Worm (Caenorhabditis elegans): Measurements from ENCODE around the gene H14N18.4.

The H14N18.4 gene

ce11 chrV:8936184-8936589, 7.4 kb upstream of the H14N18.4 start, which contains the start of gene unc-23 (continued):
- peak; percentile 66 for TF ChIP-seq mcd-1 (GFP tag; IDR thresholded peaks at IDR 0.05)
- TF ChIP-seq snpc-3.4 (tag; optimal IDR thresholded peaks at IDR 0.05) = no peak
- no peak for TF ChIP-seq F39B2.1 (GFP tag; IDR thresholded peaks at IDR 0.05)
- peak; percentile 54 for TF ChIP-seq lin-54 (GFP tag; optimal IDR thresholded peaks at IDR 0.05)
- no peak for TF ChIP-seq mxl-1 (tag; optimal IDR thresholded peaks at IDR 0.05)
- TF ChIP-seq unc-62 (GFP tag; optimal IDR thresholded peaks at IDR 0.05) = peak; percentile 87
- TF ChIP-seq sdz-38 (tag; optimal IDR thresholded peaks at IDR 0.05) = no peak
- TF ChIP-seq atf-7 (tag; optimal IDR thresholded peaks at IDR 0.05) = peak; percentile 87
- TF ChIP-seq B0035.1 (tag; optimal IDR thresholded peaks at IDR 0.05) = no peak
- no peak for TF ChIP-seq F57C9.4 (tag; optimal IDR thresholded peaks at IDR 0.05)
- no peak for TF ChIP-seq lag-1 (GFP tag; IDR thresholded peaks at IDR 0.05)
- no peak for TF ChIP-seq ztf-25 (GFP tag; IDR thresholded peaks at IDR 0.05)
- TF ChIP-seq nhr-80 (tag; optimal IDR thresholded peaks at IDR 0.05) = peak; percentile 76
- TF ChIP-seq ama-1 (optimal IDR thresholded peaks at IDR 0.05) = peak; percentile 54
- no peak for TF ChIP-seq ama-1 (GFP tag; optimal IDR thresholded peaks at IDR 0.05)
- TF ChIP-seq C17E4.6 (GFP tag; IDR thresholded peaks at IDR 0.05) = no peak
- no peak for TF ChIP-seq xnd-1 (tag; optimal IDR thresholded peaks at IDR 0.05)
- TF ChIP-seq zfh-2 (GFP tag; conservative IDR thresholded peaks at IDR 0.05) = peak; percentile 89

- TF ChIP-seq cebp-1 (GFP tag; IDR thresholded peaks at IDR 0.05) (no peak), cebp-1 (tag; optimal IDR thresholded peaks at IDR 0.05) (peak; percentile 15), nhr-80 (tag; optimal IDR thresholded peaks at IDR 0.05) (peak; percentile 24), ekl-4 (GFP tag; IDR thresholded peaks at IDR 0.05) (no peak), tbp1 (GFP tag; optimal IDR thresholded peaks at IDR 0.05) (no peak), ztf-26 (tag; optimal IDR thresholded peaks at IDR 0.05) (peak; percentile 18), ama-1 (optimal IDR thresholded peaks at IDR 0.05) (peak; percentile 29), ama-1 (GFP tag; optimal IDR thresholded peaks at IDR 0.05) (no peak), ccch-3 (GFP tag; optimal IDR thresholded peaks at IDR 0.05) (no peak), C06A6.2 (GFP tag; conservative IDR thresholded peaks at IDR 0.05) (0 out of 2 replicates have a peak, but pooled peaks have one; percentile 9), B0035.1 (tag; optimal IDR thresholded peaks at IDR 0.05) (no peak), attf-5 (GFP tag; optimal IDR thresholded peaks at IDR 0.05) (peak; percentile 15), lin-54 (GFP tag; optimal IDR thresholded peaks at IDR 0.05) (peak; percentile 5), lin-40 (tag; optimal IDR thresholded peaks at IDR 0.05) (peak; percentile 18), ztf-18 (tag; optimal IDR thresholded peaks at IDR 0.05) (no peak), ceh-100 (GFP tag; IDR thresholded peaks at IDR 0.05) (no peak), let-526 (GFP tag; IDR thresholded peaks at IDR 0.05) (no peak), T07F8.4 (tag; optimal IDR thresholded peaks at IDR 0.05) (no peak), Y95B8A.8 (GFP tag; IDR thresholded peaks at IDR 0.05) (no peak), bed-2 (GFP tag; IDR thresholded peaks at IDR 0.05) (no peak), lin-26 (GFP tag; IDR thresholded peaks at IDR 0.05) (no peak), attf-6 (GFP tag; IDR thresholded peaks at IDR 0.05) (0 out of 2 replicates have a peak, but pooled peaks have one; percentile 16)
Measured at ce11 chrV:8935104-8935503, 6.3 kb upstream of the H14N18.4 start.

ce11 chrV:8934264-8934663, 5.5 kb upstream of the H14N18.4 start:
- TF ChIP-seq madf-3 (GFP tag; IDR thresholded peaks at IDR 0.05) = no peak
- no peak for TF ChIP-seq nfya-2 (GFP tag; IDR thresholded peaks at IDR 0.05)
- no peak for TF ChIP-seq ceh-27 (GFP tag; optimal IDR thresholded peaks at IDR 0.05)
- no peak for TF ChIP-seq ztf-22 (GFP tag; optimal IDR thresholded peaks at IDR 0.05)
- no peak for TF ChIP-seq ceh-91 (GFP tag; IDR thresholded peaks at IDR 0.05)
- TF ChIP-seq pha-4 (tag; optimal IDR thresholded peaks at IDR 0.05) = no peak
- TF ChIP-seq Y79H2A.3 (GFP tag; conservative IDR thresholded peaks at IDR 0.05) = no peak
- TF ChIP-seq lin-40 (tag; optimal IDR thresholded peaks at IDR 0.05) = no peak
- TF ChIP-seq efl-1 (GFP tag; optimal IDR thresholded peaks at IDR 0.05) = no peak
- no peak for TF ChIP-seq zfh-2 (GFP tag; conservative IDR thresholded peaks at IDR 0.05)
- TF ChIP-seq lin-54 (GFP tag; optimal IDR thresholded peaks at IDR 0.05) = no peak
- TF ChIP-seq let-607 (tag; optimal IDR thresholded peaks at IDR 0.05) = no peak
- no peak for TF ChIP-seq ekl-4 (GFP tag; IDR thresholded peaks at IDR 0.05)
- no peak for TF ChIP-seq athp-1 (tag; optimal IDR thresholded peaks at IDR 0.05)
- no peak for TF ChIP-seq ceh-40 (GFP tag; IDR thresholded peaks at IDR 0.05)
- no peak for TF ChIP-seq ets-4 (GFP tag; optimal IDR thresholded peaks at IDR 0.05)
- TF ChIP-seq attf-5 (GFP tag; optimal IDR thresholded peaks at IDR 0.05) = no peak
- no peak for TF ChIP-seq lag-1 (GFP tag; IDR thresholded peaks at IDR 0.05)
- TF ChIP-seq ZK185.1 (tag; optimal IDR thresholded peaks at IDR 0.05; ENCODE audit: poor library complexity, severe bottlenecking) = no peak
